Fruit fly (Drosophila melanogaster): ENCODE data around the gene CG14628.
A peak's percentile ranks its signal among the peaks of the same experiment; 100 is the strongest.

The CG14628 gene

DNA sequence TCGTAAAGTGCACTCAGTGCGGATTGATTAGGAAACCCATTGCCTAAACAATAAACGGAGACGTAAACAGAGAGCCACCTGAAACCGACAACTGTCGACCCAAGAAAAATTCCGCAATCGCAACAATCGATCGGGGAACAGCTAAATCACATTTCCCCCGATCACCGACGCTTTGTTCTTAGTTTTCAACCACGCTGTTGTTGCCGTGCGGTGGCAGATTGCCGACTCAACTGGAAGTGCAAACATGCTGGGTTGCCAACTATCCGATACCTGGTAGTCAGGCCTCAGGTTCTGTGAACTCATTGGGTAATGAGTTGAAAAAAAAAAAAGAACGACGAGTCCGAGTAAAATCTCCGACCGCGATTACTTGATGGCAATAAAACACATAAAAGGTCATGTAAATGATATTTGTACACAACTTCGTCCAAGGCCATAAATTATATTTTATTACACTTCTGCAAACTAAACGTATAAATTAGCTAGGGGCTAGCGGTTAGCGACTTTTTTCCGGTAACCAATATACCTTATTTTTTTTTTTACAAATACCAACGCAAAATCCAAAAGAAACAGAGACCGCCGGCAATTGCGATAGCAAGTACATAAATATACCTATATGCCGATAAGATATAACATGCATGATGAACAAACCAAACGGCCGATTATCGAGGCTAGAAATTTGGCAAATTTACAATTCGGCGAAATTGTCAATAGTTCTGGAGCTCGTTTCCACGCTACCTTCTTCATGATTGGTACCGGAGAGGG lies 24.9 kb downstream of the CG14628 start, which contains the start of gene CG11378:
CG11378 (plus strand) TSS at position 712 of the 762 bp plus-strand sequence.
- TF ChIP-seq toe (GFP tag; optimal IDR thresholded peaks at IDR 0.05) (no peak), pad (GFP tag; optimal IDR thresholded peaks at IDR 0.05) (peak; percentile 3), bab1 (GFP tag; optimal IDR thresholded peaks at IDR 0.05) (no peak), CG33017 (tag; optimal IDR thresholded peaks at IDR 0.05) (no peak), Hr96 (GFP tag; optimal IDR thresholded peaks at IDR 0.05) (no peak), CG1620 (GFP tag; optimal IDR thresholded peaks at IDR 0.05) (no peak), CG7101 (tag; optimal IDR thresholded peaks at IDR 0.05) (no peak), Crg-1 (GFP tag; optimal IDR thresholded peaks at IDR 0.05) (no peak), cic (GFP tag; optimal IDR thresholded peaks at IDR 0.05) (peak; percentile 9), CG11617 (GFP tag; optimal IDR thresholded peaks at IDR 0.05) (no peak), Mnt (GFP tag; optimal IDR thresholded peaks at IDR 0.05) (no peak), CG12768 (GFP tag; optimal IDR thresholded peaks at IDR 0.05) (no peak), kay (GFP tag; ENCODE audit: borderline replicate concordance) (peak; percentile 45), CG14711 (tag; optimal IDR thresholded peaks at IDR 0.05) (peak; percentile 46), tj (GFP tag; optimal IDR thresholded peaks at IDR 0.05) (peak; percentile 95), CG7045 (GFP tag; optimal IDR thresholded peaks at IDR 0.05) (no peak)

- TF ChIP-seq CG14711 (tag; optimal IDR thresholded peaks at IDR 0.05): peak; percentile 50
- peak; percentile 52 for TF ChIP-seq CG5204 (GFP tag; optimal IDR thresholded peaks at IDR 0.05)
- TF ChIP-seq CG11617 (GFP tag; optimal IDR thresholded peaks at IDR 0.05): peak; percentile 80
- TF ChIP-seq bab1 (GFP tag; optimal IDR thresholded peaks at IDR 0.05): peak; percentile 88
- peak; percentile 70 for TF ChIP-seq CG1620 (GFP tag; optimal IDR thresholded peaks at IDR 0.05)
- peak; percentile 36 for TF ChIP-seq CG7045 (GFP tag; optimal IDR thresholded peaks at IDR 0.05)
- TF ChIP-seq toe (GFP tag; optimal IDR thresholded peaks at IDR 0.05): peak; percentile 38
- no peak for TF ChIP-seq Mnt (GFP tag; optimal IDR thresholded peaks at IDR 0.05)
- TF ChIP-seq CG12768 (GFP tag; optimal IDR thresholded peaks at IDR 0.05): peak; percentile 46
- peak; percentile 62 for TF ChIP-seq CG7101 (tag; optimal IDR thresholded peaks at IDR 0.05)
- peak; percentile 72 for TF ChIP-seq Hr96 (GFP tag; optimal IDR thresholded peaks at IDR 0.05)
- TF ChIP-seq pad (GFP tag; optimal IDR thresholded peaks at IDR 0.05): peak; percentile 69
- TF ChIP-seq tj (GFP tag; optimal IDR thresholded peaks at IDR 0.05): peak; percentile 45
- TF ChIP-seq kay (GFP tag; ENCODE audit: borderline replicate concordance): peak; percentile 71
- no peak for TF ChIP-seq cic (GFP tag; optimal IDR thresholded peaks at IDR 0.05)
- no peak for TF ChIP-seq ovo (GFP tag; optimal IDR thresholded peaks at IDR 0.05)
- no peak for TF ChIP-seq Crg-1 (GFP tag; optimal IDR thresholded peaks at IDR 0.05)
- TF ChIP-seq CG33017 (tag; optimal IDR thresholded peaks at IDR 0.05): no peak
- TF ChIP-seq cnc (optimal IDR thresholded peaks at IDR 0.05): no peak
- no peak for TF ChIP-seq Clk (GFP tag; optimal IDR thresholded peaks at IDR 0.05)
Measured at dm6 chrX:1171018-1171417, 25.6 kb downstream of the CG14628 start.

dm6 chrX:1172756-1173422 lies 27.4 kb downstream of the CG14628 start:
- TF ChIP-seq tj (GFP tag; optimal IDR thresholded peaks at IDR 0.05) (no peak), kay (GFP tag; ENCODE audit: borderline replicate concordance) (peak; percentile 77), toe (GFP tag; optimal IDR thresholded peaks at IDR 0.05) (no peak), Hr96 (GFP tag; optimal IDR thresholded peaks at IDR 0.05) (no peak)

- TF ChIP-seq ovo (GFP tag; optimal IDR thresholded peaks at IDR 0.05) (no peak), Mnt (GFP tag; optimal IDR thresholded peaks at IDR 0.05) (no peak), bab1 (GFP tag; optimal IDR thresholded peaks at IDR 0.05) (no peak), Clk (GFP tag; optimal IDR thresholded peaks at IDR 0.05) (no peak), CG12768 (GFP tag; optimal IDR thresholded peaks at IDR 0.05) (no peak), CG33017 (tag; optimal IDR thresholded peaks at IDR 0.05) (no peak), cic (GFP tag; optimal IDR thresholded peaks at IDR 0.05) (no peak), CG7101 (tag; optimal IDR thresholded peaks at IDR 0.05) (no peak), Hr96 (GFP tag; optimal IDR thresholded peaks at IDR 0.05) (no peak), kay (GFP tag; ENCODE audit: borderline replicate concordance) (no peak), pad (GFP tag; optimal IDR thresholded peaks at IDR 0.05) (no peak), CG5204 (GFP tag; optimal IDR thresholded peaks at IDR 0.05) (no peak), CG11617 (GFP tag; optimal IDR thresholded peaks at IDR 0.05) (no peak), CG1620 (GFP tag; optimal IDR thresholded peaks at IDR 0.05) (no peak), cnc (optimal IDR thresholded peaks at IDR 0.05) (no peak)
Measured at dm6 chrX:1173564-1173963, 28.1 kb downstream of the CG14628 start.

DNA sequence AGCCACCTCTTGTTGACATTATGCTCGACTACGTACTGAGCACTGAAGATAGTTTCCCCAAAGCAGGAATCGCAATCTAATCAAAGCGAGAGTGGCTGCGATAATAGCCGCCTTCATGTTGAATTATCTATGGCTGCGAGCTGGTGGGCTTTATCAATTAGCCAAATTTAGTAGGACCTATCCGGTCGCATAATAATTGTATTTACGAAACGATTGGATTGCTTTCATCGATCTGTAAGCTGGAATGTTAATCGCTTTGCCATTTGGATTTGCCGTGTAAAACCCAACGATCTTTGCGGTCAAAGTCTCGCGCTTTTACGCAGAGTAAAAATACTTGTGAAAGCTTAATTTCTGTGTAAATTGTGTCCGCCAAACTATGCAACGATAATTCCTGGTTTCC lies 30.5 kb downstream of the CG14628 start, which contains the start of gene CG11384:
CG11384 (minus strand) TSS at position 43 of the 400 bp plus-strand sequence.
- TF ChIP-seq cnc (optimal IDR thresholded peaks at IDR 0.05): no peak
- no peak for TF ChIP-seq Clk (GFP tag; optimal IDR thresholded peaks at IDR 0.05)
- TF ChIP-seq CG7101 (tag; optimal IDR thresholded peaks at IDR 0.05): no peak
- no peak for TF ChIP-seq cic (GFP tag; optimal IDR thresholded peaks at IDR 0.05)
- TF ChIP-seq CG5204 (GFP tag; optimal IDR thresholded peaks at IDR 0.05): no peak
- TF ChIP-seq kay (GFP tag; ENCODE audit: borderline replicate concordance): no peak
- no peak for TF ChIP-seq Mnt (GFP tag; optimal IDR thresholded peaks at IDR 0.05)
- TF ChIP-seq Hr96 (GFP tag; optimal IDR thresholded peaks at IDR 0.05): no peak
- TF ChIP-seq CG14711 (tag; optimal IDR thresholded peaks at IDR 0.05): no peak

- no peak for TF ChIP-seq Clk (GFP tag; optimal IDR thresholded peaks at IDR 0.05)
- TF ChIP-seq cic (GFP tag; optimal IDR thresholded peaks at IDR 0.05): no peak
- TF ChIP-seq bab1 (GFP tag; optimal IDR thresholded peaks at IDR 0.05): no peak
- TF ChIP-seq CG11617 (GFP tag; optimal IDR thresholded peaks at IDR 0.05): no peak
- TF ChIP-seq CG33017 (tag; optimal IDR thresholded peaks at IDR 0.05): no peak
- no peak for TF ChIP-seq CG14711 (tag; optimal IDR thresholded peaks at IDR 0.05)
- no peak for TF ChIP-seq CG5204 (GFP tag; optimal IDR thresholded peaks at IDR 0.05)
- no peak for TF ChIP-seq tj (GFP tag; optimal IDR thresholded peaks at IDR 0.05)
- no peak for TF ChIP-seq CG1620 (GFP tag; optimal IDR thresholded peaks at IDR 0.05)
- no peak for TF ChIP-seq Mnt (GFP tag; optimal IDR thresholded peaks at IDR 0.05)
- no peak for TF ChIP-seq Crg-1 (GFP tag; optimal IDR thresholded peaks at IDR 0.05)
Measured at dm6 chrX:1179865-1180264, 34.4 kb downstream of the CG14628 start, which contains the start of gene CG11379. Gene CG11379 (plus strand): TSS chrX:1180165.

All from whole organism, adult.